Fruit fly (Drosophila melanogaster) whole organism, pupa: Measurements from ENCODE around the gene D12.

Experiments
- CG10348 ChIP-seq: fragments of 200-800 bp; sonication (Bioruptor generic); IDR thresholded peaks from 2 replicates; pipeline ENCODE4 v1.3.6; 2022; ENCODE audit warnings: missing biosample characterization, missing genetic modification characterization
- CG12605 ChIP-seq: fragments of 200-800 bp; sonication (Bioruptor generic); IDR thresholded peaks from 2 replicates; pipeline ENCODE4 v1.3.6; 2022; ENCODE audit warnings: missing biosample characterization, missing genetic modification characterization
- CG13204 ChIP-seq: fragments of 200-800 bp; sonication (Bioruptor generic); optimal IDR thresholded peaks from 2 replicates; lab custom pipeline; 2018; ENCODE audit warnings: missing biosample characterization, mild to moderate bottlenecking, missing genetic modification characterization, moderate library complexity
- CG15710 ChIP-seq: fragments of 200-800 bp; sonication (Bioruptor generic); optimal IDR thresholded peaks from 2 replicates; lab custom pipeline; 2018; ENCODE audit warnings: missing biosample characterization, mild to moderate bottlenecking, missing genetic modification characterization, moderate library complexity
- CG32121 ChIP-seq: fragments of 200-800 bp; sonication (Bioruptor generic); IDR thresholded peaks from 2 replicates; pipeline ENCODE4 v1.3.6; 2022; ENCODE audit warnings: missing biosample characterization, missing genetic modification characterization
- CG4496 ChIP-seq: fragments of 200-800 bp; sonication (Bioruptor generic); IDR thresholded peaks from 3 replicates; pipeline ENCODE4 v1.3.6; 2022; ENCODE audit warnings: missing biosample characterization, missing genetic modification characterization
- EcR ChIP-seq: fragments of 200-800 bp; sonication (Bioruptor generic); optimal IDR thresholded peaks from 3 replicates; lab custom pipeline; 2019; ENCODE audit warnings: missing biosample characterization, missing genetic modification characterization, mild to moderate bottlenecking, moderate library complexity, missing genetic modification reagents
- Ets98B ChIP-seq: fragments of 200-800 bp; sonication (Bioruptor generic); IDR thresholded peaks from 2 replicates; pipeline ENCODE4 v1.3.6; 2022; ENCODE audit warnings: missing biosample characterization, missing genetic modification characterization
- Pif1B ChIP-seq: fragments of 200-800 bp; sonication (Bioruptor generic); optimal IDR thresholded peaks from 3 replicates; lab custom pipeline; 2016; ENCODE audit warnings: missing biosample characterization, missing genetic modification characterization
- Snoo ChIP-seq: fragments of 200-800 bp; sonication (Bioruptor generic); optimal IDR thresholded peaks from 3 replicates; lab custom pipeline; 2017; ENCODE audit warnings: missing biosample characterization, mild to moderate bottlenecking, missing genetic modification characterization, inconsistent platforms
- rn ChIP-seq: fragments of 200-800 bp; sonication (Bioruptor generic); IDR thresholded peaks from 2 replicates; pipeline ENCODE4 v1.3.6; 2022; ENCODE audit warnings: missing biosample characterization, missing genetic modification characterization

DNA sequence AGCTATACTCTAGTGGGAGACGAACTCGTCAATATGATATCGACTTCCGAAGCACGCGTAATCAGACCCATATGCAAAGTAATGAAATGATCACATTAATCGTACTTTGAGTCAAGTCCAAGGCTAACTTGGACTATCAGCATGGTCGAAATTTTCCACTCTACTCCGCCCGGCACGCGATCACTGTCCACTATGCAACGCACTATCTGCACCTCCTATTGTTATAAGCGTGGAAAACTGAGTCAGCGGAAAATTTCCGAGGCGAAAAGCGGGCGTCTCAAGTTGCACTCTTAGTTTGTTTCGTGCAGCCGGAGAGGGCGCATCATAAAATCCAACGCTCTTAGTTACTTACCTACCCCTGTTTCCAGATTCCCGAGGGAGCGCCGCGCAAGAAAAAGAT, 51.3 kb downstream of the D12 start:
- TF ChIP-seq CG15710 (tag; lab: Kevin White, UChicago) = no peak
- TF ChIP-seq CG13204 (GFP tag; lab: Kevin White, UChicago) = no peak
- no peak for TF ChIP-seq CG4496
- TF ChIP-seq CG12605 = no peak
- no peak for TF ChIP-seq Ets98B (GFP tag; lab: Robert Waterston, UW)
- no peak for TF ChIP-seq CG32121 (GFP tag; lab: Robert Waterston, UW)
- TF ChIP-seq Pif1B (GFP tag; lab: Kevin White, UChicago) = no peak
- TF ChIP-seq EcR (GFP tag; lab: Kevin White, UChicago) = no peak
- TF ChIP-seq CG10348 (GFP tag; lab: Robert Waterston, UW) = no peak
- TF ChIP-seq rn (GFP tag; lab: Robert Waterston, UW) = no peak
- TF ChIP-seq Snoo (tag; lab: Kevin White, UChicago) = no peak
